Worm (Caenorhabditis elegans): Measurements from ENCODE around the gene F47F2.3.

Gene F47F2.3

ce11 chrX:3919689-3920088 is 24.2 kb upstream of the F47F2.3 start:
- TF ChIP-seq blmp-1 (tag; optimal IDR thresholded peaks at IDR 0.05) (no peak), nhr-28 (tag; optimal IDR thresholded peaks at IDR 0.05) (no peak), flh-1 (GFP tag; optimal IDR thresholded peaks at IDR 0.05) (no peak), lin-13 (tag; optimal IDR thresholded peaks at IDR 0.05) (no peak), elt-1 (tag; optimal IDR thresholded peaks at IDR 0.05; ENCODE audit: borderline replicate concordance, insufficient read depth) (no peak), elt-3 (tag; optimal IDR thresholded peaks at IDR 0.05) (no peak), ham-2 (GFP tag; optimal IDR thresholded peaks at IDR 0.05) (no peak), mls-2 (tag; optimal IDR thresholded peaks at IDR 0.05) (no peak), ceh-39 (tag; optimal IDR thresholded peaks at IDR 0.05) (no peak), unc-39 (tag; optimal IDR thresholded peaks at IDR 0.05) (no peak), cnd-1 (tag; optimal IDR thresholded peaks at IDR 0.05) (no peak), drap-1 (GFP tag; optimal IDR thresholded peaks at IDR 0.05) (no peak), hlh-1 (tag; optimal IDR thresholded peaks at IDR 0.05) (no peak), mep-1 (tag; optimal IDR thresholded peaks at IDR 0.05) (no peak), ceh-83 (GFP tag; optimal IDR thresholded peaks at IDR 0.05) (no peak), sptf-1 (tag; optimal IDR thresholded peaks at IDR 0.05) (no peak)

DNA sequence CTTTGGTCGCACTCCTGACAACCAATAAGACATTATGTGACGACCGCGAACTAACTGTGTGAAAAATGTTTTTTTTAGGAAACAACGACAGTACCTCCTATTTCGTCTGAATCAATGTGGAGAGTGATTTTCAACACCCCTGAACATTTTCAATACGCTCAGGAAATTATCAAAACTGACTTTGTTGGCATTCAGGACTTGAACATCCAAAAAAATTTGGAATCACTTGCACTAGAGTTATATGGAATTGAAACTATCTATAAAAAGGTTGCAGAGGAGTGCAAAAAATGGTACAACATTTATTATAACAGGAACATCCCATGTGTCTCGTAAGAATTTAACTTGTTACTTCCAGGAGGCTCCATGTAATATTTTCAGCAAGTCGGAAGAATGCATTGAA is 22.7 kb upstream of the F47F2.3 start:
- TF ChIP-seq mls-2 (tag; optimal IDR thresholded peaks at IDR 0.05) (no peak), sptf-1 (tag; optimal IDR thresholded peaks at IDR 0.05) (no peak), ceh-39 (tag; optimal IDR thresholded peaks at IDR 0.05) (no peak), lin-32 (GFP tag; optimal IDR thresholded peaks at IDR 0.05) (no peak), nhr-12 (tag; optimal IDR thresholded peaks at IDR 0.05) (no peak), tbx-8 (GFP tag; optimal IDR thresholded peaks at IDR 0.05) (no peak), ces-1 (GFP tag; optimal IDR thresholded peaks at IDR 0.05) (no peak), nhr-76 (tag; optimal IDR thresholded peaks at IDR 0.05) (no peak), ztf-11 (tag; optimal IDR thresholded peaks at IDR 0.05) (no peak), drap-1 (GFP tag; optimal IDR thresholded peaks at IDR 0.05) (no peak), M03D4.4 (tag; optimal IDR thresholded peaks at IDR 0.05) (no peak)

DNA sequence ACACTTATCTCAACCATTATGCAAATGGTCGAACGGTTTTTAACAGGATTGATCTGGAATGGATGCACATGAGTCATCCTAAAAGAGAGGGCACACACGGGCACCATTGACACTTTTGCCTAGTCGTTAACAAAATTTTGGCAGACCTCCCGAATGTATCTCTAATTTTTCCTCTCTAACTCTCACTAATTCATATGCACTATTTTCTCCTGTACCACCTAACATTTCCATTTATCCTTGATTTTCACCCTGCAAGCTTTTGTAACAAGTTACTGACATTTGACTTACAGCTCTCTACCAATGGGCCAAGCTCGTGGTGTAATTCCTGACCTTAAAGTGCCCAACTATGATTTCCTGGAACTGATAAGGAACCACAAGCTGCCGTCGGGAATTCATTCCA is 21.5 kb upstream of the F47F2.3 start, which contains the start of gene T22B2.3:
T22B2.3 (plus strand) TSS at position 301 of the 400 bp plus-strand sequence.
- TF ChIP-seq ceh-83 (GFP tag; optimal IDR thresholded peaks at IDR 0.05) = no peak
- TF ChIP-seq nhr-76 (tag; optimal IDR thresholded peaks at IDR 0.05) = no peak
- no peak for TF ChIP-seq unc-120 (tag; optimal IDR thresholded peaks at IDR 0.05; ENCODE audit: poor library complexity, severe bottlenecking)
- no peak for TF ChIP-seq M03D4.4 (tag; optimal IDR thresholded peaks at IDR 0.05)
- TF ChIP-seq mab-5 (tag; optimal IDR thresholded peaks at IDR 0.05) = no peak
- TF ChIP-seq lin-32 (GFP tag; optimal IDR thresholded peaks at IDR 0.05) = no peak
- TF ChIP-seq hlh-1 (tag; optimal IDR thresholded peaks at IDR 0.05) = no peak
- no peak for TF ChIP-seq unc-62 (GFP tag; optimal IDR thresholded peaks at IDR 0.05)
- TF ChIP-seq cnd-1 (tag; optimal IDR thresholded peaks at IDR 0.05) = no peak
- no peak for TF ChIP-seq lsy-2 (tag; optimal IDR thresholded peaks at IDR 0.05)
- TF ChIP-seq nhr-2 (tag; optimal IDR thresholded peaks at IDR 0.05) = no peak
- TF ChIP-seq ham-2 (GFP tag; optimal IDR thresholded peaks at IDR 0.05) = no peak
- TF ChIP-seq mep-1 (tag; optimal IDR thresholded peaks at IDR 0.05) = no peak
- TF ChIP-seq lin-13 (tag; optimal IDR thresholded peaks at IDR 0.05) = no peak
- no peak for TF ChIP-seq nhr-237 (tag; optimal IDR thresholded peaks at IDR 0.05)
- TF ChIP-seq pha-4 (tag; optimal IDR thresholded peaks at IDR 0.05) = no peak

DNA sequence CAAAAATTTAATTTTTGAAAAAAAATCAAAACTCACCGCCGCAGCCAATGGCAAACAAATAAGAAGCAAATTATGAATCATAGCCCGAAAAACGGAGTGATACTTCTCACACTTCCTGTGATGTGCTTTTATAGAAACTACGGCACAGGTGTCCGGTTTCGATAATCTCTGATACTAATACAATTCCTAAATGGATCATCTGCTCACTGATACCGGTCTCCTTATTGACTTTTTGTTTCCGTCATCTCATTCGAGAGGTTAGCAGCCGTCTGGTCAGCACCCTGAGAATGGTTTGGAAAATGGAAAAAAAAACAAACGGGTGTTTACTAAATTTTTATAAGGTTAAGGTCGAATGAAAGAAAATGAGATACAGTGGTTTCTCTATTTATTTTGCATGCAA is 20.3 kb upstream of the F47F2.3 start, which contains the start of gene idpp-9:
idpp-9 (minus strand) TSS at position 101 of the 400 bp plus-strand sequence.
- TF ChIP-seq M03D4.4 (tag; optimal IDR thresholded peaks at IDR 0.05) (no peak), lin-32 (GFP tag; optimal IDR thresholded peaks at IDR 0.05) (no peak), nhr-76 (tag; optimal IDR thresholded peaks at IDR 0.05) (no peak), ham-2 (GFP tag; optimal IDR thresholded peaks at IDR 0.05) (no peak), sem-2 (GFP tag; optimal IDR thresholded peaks at IDR 0.05) (no peak), lsy-2 (tag; optimal IDR thresholded peaks at IDR 0.05) (no peak), sptf-1 (tag; optimal IDR thresholded peaks at IDR 0.05) (no peak), mls-2 (tag; optimal IDR thresholded peaks at IDR 0.05) (no peak), zip-8 (tag; optimal IDR thresholded peaks at IDR 0.05) (no peak), elt-3 (tag; optimal IDR thresholded peaks at IDR 0.05) (no peak), ces-1 (GFP tag; optimal IDR thresholded peaks at IDR 0.05) (no peak), mab-5 (tag; optimal IDR thresholded peaks at IDR 0.05) (no peak), lin-13 (tag; optimal IDR thresholded peaks at IDR 0.05) (no peak), nhr-237 (tag; optimal IDR thresholded peaks at IDR 0.05) (no peak), unc-62 (GFP tag; optimal IDR thresholded peaks at IDR 0.05) (no peak)

ce11 chrX:3914273-3914672 is 18.8 kb upstream of the F47F2.3 start:
- TF ChIP-seq tbx-8 (GFP tag; optimal IDR thresholded peaks at IDR 0.05) (no peak), cnd-1 (tag; optimal IDR thresholded peaks at IDR 0.05) (peak; percentile 74), sem-2 (GFP tag; optimal IDR thresholded peaks at IDR 0.05) (peak; percentile 40), elt-1 (tag; optimal IDR thresholded peaks at IDR 0.05; ENCODE audit: borderline replicate concordance, insufficient read depth) (no peak), ztf-11 (tag; optimal IDR thresholded peaks at IDR 0.05) (no peak), ceh-39 (tag; optimal IDR thresholded peaks at IDR 0.05) (no peak), lin-32 (GFP tag; optimal IDR thresholded peaks at IDR 0.05) (peak; percentile 69), M03D4.4 (tag; optimal IDR thresholded peaks at IDR 0.05) (peak; percentile 82), lin-13 (tag; optimal IDR thresholded peaks at IDR 0.05) (peak; percentile 37), mls-2 (tag; optimal IDR thresholded peaks at IDR 0.05) (peak; percentile 46), mep-1 (tag; optimal IDR thresholded peaks at IDR 0.05) (no peak), ceh-83 (GFP tag; optimal IDR thresholded peaks at IDR 0.05) (peak; percentile 81), bed-3 (GFP tag; optimal IDR thresholded peaks at IDR 0.05) (peak; percentile 25), drap-1 (GFP tag; optimal IDR thresholded peaks at IDR 0.05) (peak; percentile 78), ceh-43 (GFP tag; optimal IDR thresholded peaks at IDR 0.05) (peak; percentile 73), sptf-1 (tag; optimal IDR thresholded peaks at IDR 0.05) (peak; percentile 75), unc-120 (tag; optimal IDR thresholded peaks at IDR 0.05; ENCODE audit: poor library complexity, severe bottlenecking) (peak; percentile 9), ces-1 (GFP tag; optimal IDR thresholded peaks at IDR 0.05) (no peak), flh-1 (GFP tag; optimal IDR thresholded peaks at IDR 0.05) (peak; percentile 6), ham-2 (GFP tag; optimal IDR thresholded peaks at IDR 0.05) (peak; percentile 24), hlh-1 (tag; optimal IDR thresholded peaks at IDR 0.05) (peak; percentile 78)

All from whole organism, mixed stage, embryonic.